Fruit fly (Drosophila melanogaster) whole organism, adult: ENCODE results near the gene CG14543.

Experiments
- CG33017 ChIP-seq: fragments of 200-800 bp; sonication (Bioruptor generic); optimal IDR thresholded peaks from 2 replicates; lab custom pipeline; 2018; ENCODE audit warnings: missing biosample characterization, mild to moderate bottlenecking, missing genetic modification characterization, moderate library complexity
- Hr96 ChIP-seq: fragments of 200-800 bp; sonication (Bioruptor generic); optimal IDR thresholded peaks from 2 replicates; lab custom pipeline; 2016; ENCODE audit warnings: missing biosample characterization, missing genetic modification characterization

- TF ChIP-seq CG33017 (peak; percentile 92), Hr96 (GFP tag; lab: Kevin White, UChicago) (peak; percentile 26)
Measured at dm6 chr3R:26104302-26105140, 48.1 kb downstream of the CG14543 start.
